Worm (Caenorhabditis elegans): ENCODE results near the gene clec-218.
A peak's percentile ranks its signal among the peaks of the same experiment; 100 is the strongest.

clec-218 gene

ce11 chrV:8357756-8358155 is 50.0 kb downstream of the clec-218 start:
- TF ChIP-seq nhr-76 (tag; optimal IDR thresholded peaks at IDR 0.05) (no peak), lin-15B (tag; optimal IDR thresholded peaks at IDR 0.05) (no peak), elt-2 (tag; optimal IDR thresholded peaks at IDR 0.05) (no peak), jun-1 (tag; optimal IDR thresholded peaks at IDR 0.05) (no peak), R02D3.7 (tag; optimal IDR thresholded peaks at IDR 0.05) (no peak), nhr-12 (tag; optimal IDR thresholded peaks at IDR 0.05) (no peak), nhr-43 (tag; optimal IDR thresholded peaks at IDR 0.05; ENCODE audit: poor library complexity, severe bottlenecking) (no peak), elt-1 (tag; optimal IDR thresholded peaks at IDR 0.05) (no peak), elt-3 (tag; optimal IDR thresholded peaks at IDR 0.05) (no peak), ama-1 (optimal IDR thresholded peaks at IDR 0.05) (no peak), mml-1 (tag; optimal IDR thresholded peaks at IDR 0.05) (no peak), skn-1 (tag; optimal IDR thresholded peaks at IDR 0.05) (no peak), nhr-25 (tag; optimal IDR thresholded peaks at IDR 0.05) (no peak), unc-62 (GFP tag; optimal IDR thresholded peaks at IDR 0.05) (no peak), sea-2 (GFP tag; optimal IDR thresholded peaks at IDR 0.05) (no peak), nhr-11 (tag; optimal IDR thresholded peaks at IDR 0.05) (no peak), ceh-16 (tag; optimal IDR thresholded peaks at IDR 0.05) (no peak), fkh-2 (tag; optimal IDR thresholded peaks at IDR 0.05) (no peak), eor-1 (tag; optimal IDR thresholded peaks at IDR 0.05) (no peak)

- TF ChIP-seq nhr-43 (tag; optimal IDR thresholded peaks at IDR 0.05; ENCODE audit: poor library complexity, severe bottlenecking) (no peak), hmg-11 (tag; optimal IDR thresholded peaks at IDR 0.05) (no peak), mdl-1 (tag; optimal IDR thresholded peaks at IDR 0.05) (no peak), nhr-28 (tag; optimal IDR thresholded peaks at IDR 0.05) (no peak)
Observed at ce11 chrV:8358702-8359101, 51.0 kb downstream of the clec-218 start.

- TF ChIP-seq fkh-2 (tag; optimal IDR thresholded peaks at IDR 0.05) (no peak), aly-2 (tag; optimal IDR thresholded peaks at IDR 0.05) (no peak), unc-39 (tag; optimal IDR thresholded peaks at IDR 0.05) (no peak), ama-1 (optimal IDR thresholded peaks at IDR 0.05) (no peak), lsy-12 (tag; optimal IDR thresholded peaks at IDR 0.05) (no peak), lin-39 (tag; optimal IDR thresholded peaks at IDR 0.05) (no peak), elt-2 (tag; optimal IDR thresholded peaks at IDR 0.05) (peak; percentile 82), egl-27 (tag; optimal IDR thresholded peaks at IDR 0.05) (no peak), pqm-1 (tag; optimal IDR thresholded peaks at IDR 0.05) (peak; percentile 78), skn-1 (tag; optimal IDR thresholded peaks at IDR 0.05) (no peak), nhr-11 (tag; optimal IDR thresholded peaks at IDR 0.05) (no peak), mdl-1 (tag; optimal IDR thresholded peaks at IDR 0.05) (no peak), pha-4 (tag; optimal IDR thresholded peaks at IDR 0.05) (no peak), ZK546.5 (tag; optimal IDR thresholded peaks at IDR 0.05) (no peak), eor-1 (tag; optimal IDR thresholded peaks at IDR 0.05) (no peak), elt-3 (tag; optimal IDR thresholded peaks at IDR 0.05) (no peak), sea-2 (GFP tag; optimal IDR thresholded peaks at IDR 0.05) (no peak), R02D3.7 (tag; optimal IDR thresholded peaks at IDR 0.05) (peak; percentile 3), jun-1 (tag; optimal IDR thresholded peaks at IDR 0.05) (peak; percentile 51), ceh-9 (tag; optimal IDR thresholded peaks at IDR 0.05) (no peak), nhr-28 (tag; optimal IDR thresholded peaks at IDR 0.05) (no peak), nhr-23 (tag; optimal IDR thresholded peaks at IDR 0.05) (no peak), nhr-25 (tag; optimal IDR thresholded peaks at IDR 0.05) (peak; percentile 9), snpc-4 (tag; optimal IDR thresholded peaks at IDR 0.05) (peak; percentile 91), ztf-11 (tag; optimal IDR thresholded peaks at IDR 0.05) (no peak), nhr-76 (tag; optimal IDR thresholded peaks at IDR 0.05) (no peak), nhr-77 (tag; optimal IDR thresholded peaks at IDR 0.05) (no peak), fkh-10 (GFP tag; optimal IDR thresholded peaks at IDR 0.05) (no peak), mml-1 (tag; optimal IDR thresholded peaks at IDR 0.05) (no peak), nhr-237 (tag; optimal IDR thresholded peaks at IDR 0.05) (no peak), hmg-11 (tag; optimal IDR thresholded peaks at IDR 0.05) (peak; percentile 24), nfya-1 (tag; optimal IDR thresholded peaks at IDR 0.05; ENCODE audit: insufficient read depth) (peak; percentile 63), ceh-28 (tag; optimal IDR thresholded peaks at IDR 0.05) (no peak), elt-1 (tag; optimal IDR thresholded peaks at IDR 0.05) (no peak), daf-12 (tag; optimal IDR thresholded peaks at IDR 0.05) (no peak), fos-1 (tag; optimal IDR thresholded peaks at IDR 0.05) (no peak), tbx-2 (tag; optimal IDR thresholded peaks at IDR 0.05) (no peak), ceh-82 (tag; optimal IDR thresholded peaks at IDR 0.05) (no peak), lin-15B (tag; optimal IDR thresholded peaks at IDR 0.05) (peak; percentile 59), nhr-67 (tag; optimal IDR thresholded peaks at IDR 0.05) (no peak), unc-62 (GFP tag; optimal IDR thresholded peaks at IDR 0.05) (no peak), ztf-4 (tag; optimal IDR thresholded peaks at IDR 0.05) (no peak), egl-5 (tag; optimal IDR thresholded peaks at IDR 0.05) (no peak), ceh-16 (tag; optimal IDR thresholded peaks at IDR 0.05) (no peak), nhr-43 (tag; optimal IDR thresholded peaks at IDR 0.05; ENCODE audit: poor library complexity, severe bottlenecking) (no peak), nhr-12 (tag; optimal IDR thresholded peaks at IDR 0.05) (no peak), zag-1 (tag; optimal IDR thresholded peaks at IDR 0.05) (no peak)
Observed at ce11 chrV:8359113-8359564, 51.4 kb downstream of the clec-218 start, which contains the start of gene mpdu-1. Gene mpdu-1, minus strand, starts transcription at chrV:8359163.

All from whole organism, L3 larva.